Fruit fly (Drosophila melanogaster) whole organism, pupa: ENCODE results near the gene Spindly.
A peak's percentile ranks its signal among the peaks of the same experiment; 100 is the strongest.

Experiments
- CG10348 ChIP-seq: fragments of 200-800 bp; sonication (Bioruptor generic); IDR thresholded peaks from 2 replicates; pipeline ENCODE4 v1.3.6; 2022; ENCODE audit warnings: missing biosample characterization, missing genetic modification characterization
- CG12605 ChIP-seq: fragments of 200-800 bp; sonication (Bioruptor generic); IDR thresholded peaks from 2 replicates; pipeline ENCODE4 v1.3.6; 2022; ENCODE audit warnings: missing biosample characterization, missing genetic modification characterization
- CG8159 ChIP-seq: fragments of 200-800 bp; sonication (Bioruptor generic); optimal IDR thresholded peaks from 3 replicates; lab custom pipeline; 2018; ENCODE audit warnings: missing biosample characterization, mild to moderate bottlenecking, missing genetic modification characterization, moderate library complexity
- EcR ChIP-seq: fragments of 200-800 bp; sonication (Bioruptor generic); optimal IDR thresholded peaks from 3 replicates; lab custom pipeline; 2019; ENCODE audit warnings: missing biosample characterization, missing genetic modification characterization, mild to moderate bottlenecking, moderate library complexity, missing genetic modification reagents
- Ets98B ChIP-seq: fragments of 200-800 bp; sonication (Bioruptor generic); IDR thresholded peaks from 2 replicates; pipeline ENCODE4 v1.3.6; 2022; ENCODE audit warnings: missing biosample characterization, missing genetic modification characterization
- fd96Ca ChIP-seq: fragments of 200-800 bp; sonication (Bioruptor generic); IDR thresholded peaks from 3 replicates; pipeline ENCODE4 v1.3.6; 2022; ENCODE audit warnings: missing biosample characterization, missing genetic modification characterization

DNA sequence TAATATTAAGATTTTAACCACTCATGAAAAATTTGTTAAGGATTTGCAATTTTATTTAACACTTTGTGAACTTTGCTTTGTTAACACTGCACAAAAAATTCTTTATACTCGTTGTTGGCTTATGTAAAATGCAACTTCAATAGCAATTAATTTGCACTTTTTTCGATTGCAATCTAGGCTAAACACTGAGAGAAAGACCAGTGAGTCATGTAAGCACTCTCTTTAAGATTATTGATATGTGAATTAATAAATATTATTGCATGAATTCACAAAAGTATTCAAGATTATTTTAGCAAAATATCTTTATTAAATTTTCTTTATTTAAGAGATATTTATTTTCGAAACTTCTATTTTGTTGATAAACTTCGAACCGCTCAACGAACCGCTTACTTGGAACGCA is 23.3 kb downstream of the Spindly start:
- no peak for TF ChIP-seq CG8159
- no peak for TF ChIP-seq fd96Ca (GFP tag; lab: Robert Waterston, UW)
- no peak for TF ChIP-seq EcR (GFP tag; lab: Kevin White, UChicago)
- 0 out of 2 replicates have a peak, but pooled peaks have one; percentile 36 for TF ChIP-seq Ets98B (GFP tag; lab: Robert Waterston, UW)
- no peak for TF ChIP-seq CG12605 (GFP tag; lab: Robert Waterston, UW)
- no peak for TF ChIP-seq CG10348
